Worm (Caenorhabditis elegans) whole organism, L4 larva: ENCODE measurements around the gene txt-4.
A peak's percentile ranks its signal among the peaks of the same experiment; 100 is the strongest.

Experiments
- T20F7.1 ChIP-seq: fragments of 200-800 bp; sonication (Bioruptor generic); optimal IDR thresholded peaks from 2 replicates; lab custom pipeline; 2018; ENCODE audit warnings: mild to moderate bottlenecking, missing genetic modification characterization, missing compliant biosample characterization
- Y105C5A.15 ChIP-seq: fragments of 200-800 bp; sonication (Bioruptor generic); IDR thresholded peaks from 2 replicates; pipeline ENCODE4 v1.3.6; 2022; ENCODE audit warnings: missing genetic modification characterization, missing compliant biosample characterization
- ZK337.2 ChIP-seq: fragments of 200-800 bp; sonication (Bioruptor generic); IDR thresholded peaks from 2 replicates; pipeline ENCODE4 v1.3.6; 2022; ENCODE audit warnings: missing genetic modification reagents, missing genetic modification characterization, missing compliant biosample characterization
- ceh-32 ChIP-seq: sonication (generic microtip); optimal IDR thresholded peaks from 2 replicates; lab custom pipeline; 2016; ENCODE audit warnings: mild to moderate bottlenecking, missing genetic modification characterization, missing compliant biosample characterization; ENCODE audit not compliant: poor library complexity
- cey-2 ChIP-seq: sonication (generic microtip); optimal IDR thresholded peaks from 3 replicates; lab custom pipeline; 2017; ENCODE audit warnings: missing genetic modification characterization, mild to moderate bottlenecking, missing compliant biosample characterization, antibody characterized with exemption, borderline replicate concordance; ENCODE audit not compliant: insufficient read depth
- fos-1 ChIP-seq: fragments of 150-350 bp; optimal IDR thresholded peaks from 2 replicates; lab custom pipeline; 2014; ENCODE audit warnings: missing biosample characterization, missing genetic modification characterization
- mdl-1 ChIP-seq, 2 experiments: fragments of 150-350 bp in 1 of 2; sonication (generic microtip) in 1 of 2; optimal IDR thresholded peaks; 2 replicates each; lab custom pipeline; 2014 to 2017; ENCODE audit warnings: missing biosample characterization in 2 of 2, missing genetic modification characterization in 2 of 2
- nhr-10 ChIP-seq: fragments of 150-350 bp; optimal IDR thresholded peaks from 2 replicates; lab custom pipeline; 2014; ENCODE audit warnings: missing biosample characterization, missing genetic modification characterization
- nhr-237 ChIP-seq: sonication (generic microtip); optimal IDR thresholded peaks from 2 replicates; lab custom pipeline; 2017; ENCODE audit warnings: missing biosample characterization, missing genetic modification characterization
- nhr-42 ChIP-seq: fragments of 200-800 bp; sonication (Bioruptor generic); IDR thresholded peaks from 2 replicates; pipeline ENCODE4 v1.3.6; 2022; ENCODE audit warnings: missing genetic modification characterization, missing compliant biosample characterization
- nhr-77 ChIP-seq: fragments of 150-350 bp; optimal IDR thresholded peaks from 2 replicates; lab custom pipeline; 2014; ENCODE audit warnings: missing biosample characterization, missing genetic modification characterization
- pqm-1 ChIP-seq: sonication (generic microtip); optimal IDR thresholded peaks from 2 replicates; lab custom pipeline; 2017; ENCODE audit warnings: missing biosample characterization, missing genetic modification characterization
- snpc-4 ChIP-seq: fragments of 150-350 bp; optimal IDR thresholded peaks from 2 replicates; lab custom pipeline; 2014; ENCODE audit warnings: missing biosample characterization, missing genetic modification characterization

- TF ChIP-seq snpc-4 (tag; lab: Kevin White, UChicago) (no peak), Y105C5A.15 (GFP tag; lab: Robert Waterston, UW) (no peak), nhr-237 (tag; lab: Kevin White, UChicago) (no peak), nhr-10 (tag; lab: Kevin White, UChicago) (no peak), nhr-42 (GFP tag; lab: Robert Waterston, UW) (no peak), fos-1 (tag; lab: Kevin White, UChicago) (no peak), T20F7.1 (GFP tag; lab: Kevin White, UChicago) (no peak), nhr-77 (tag; lab: Kevin White, UChicago) (no peak), pqm-1 (tag; lab: Kevin White, UChicago) (peak; percentile 22), ceh-32 (tag; lab: Kevin White, UChicago) (no peak), cey-2 (tag; lab: Kevin White, UChicago) (no peak), mdl-1 (tag; optimal IDR thresholded peaks at IDR 0.05; lab: Kevin White, UChicago) (no peak), ZK337.2 (GFP tag; lab: Robert Waterston, UW) (no peak)
Measured at ce11 chrIV:1510241-1510640, at the start of gene txt-4.
